Fruit fly (Drosophila melanogaster): ENCODE data around the gene Flo2.

The Flo2 gene

DNA sequence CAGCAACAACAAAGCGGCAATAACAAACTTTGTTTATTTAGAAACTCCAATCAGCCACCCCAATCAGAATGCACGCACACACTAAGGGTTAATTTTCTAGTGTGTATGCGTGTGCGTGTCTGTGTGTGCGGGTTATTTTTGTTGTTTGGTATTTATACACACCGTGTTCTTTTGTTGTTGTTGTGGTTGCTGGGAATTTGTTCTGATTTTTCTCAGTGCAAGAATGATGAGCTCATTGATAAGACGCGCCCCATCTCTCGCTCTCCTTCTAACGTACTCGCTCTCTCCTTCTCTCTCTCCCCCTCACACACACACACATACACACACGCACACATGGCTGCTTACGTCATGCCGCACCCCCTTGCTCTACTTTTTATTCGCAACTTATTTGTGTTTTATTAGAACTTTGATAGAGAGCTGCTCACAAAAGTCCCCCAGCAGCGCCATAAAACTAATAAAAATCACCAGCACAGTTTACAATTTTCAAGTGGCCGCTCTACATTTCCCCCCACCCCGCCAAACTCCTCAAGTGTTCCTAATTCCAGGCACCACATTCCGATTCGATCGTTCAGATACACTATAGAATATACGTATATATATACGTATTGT, 667 bp downstream of the Flo2 start (continued):
- TF ChIP-seq Xbp1 (GFP tag; optimal IDR thresholded peaks at IDR 0.05) (peak; percentile 34), Sox102F (GFP tag; optimal IDR thresholded peaks at IDR 0.05) (peak; percentile 43), CG13287 (GFP tag; IDR thresholded peaks at IDR 0.05; ENCODE audit: partially characterized antibody) (no peak), twi (tag; optimal IDR thresholded peaks at IDR 0.05) (no peak), fd64A (GFP tag; optimal IDR thresholded peaks at IDR 0.05) (peak; percentile 9), CG9609 (GFP tag; optimal IDR thresholded peaks at IDR 0.05) (peak; percentile 32), CG9876 (GFP tag; optimal IDR thresholded peaks at IDR 0.05) (peak; percentile 73), sens-2 (GFP tag; IDR thresholded peaks at IDR 0.05) (no peak), Hey (tag; optimal IDR thresholded peaks at IDR 0.05) (no peak), gcm2 (GFP tag; optimal IDR thresholded peaks at IDR 0.05) (no peak), CG14441 (GFP tag; IDR thresholded peaks at IDR 0.05) (peak; percentile 52), vvl (GFP tag; IDR thresholded peaks at IDR 0.05) (peak; percentile 80), CG10543 (GFP tag; optimal IDR thresholded peaks at IDR 0.05) (peak; percentile 66), NC2α (GFP tag; optimal IDR thresholded peaks at IDR 0.05) (no peak), Atf6 (GFP tag; IDR thresholded peaks at IDR 0.05) (peak; percentile 66), CG4328 (GFP tag; optimal IDR thresholded peaks at IDR 0.05) (peak; percentile 51), ab (GFP tag; optimal IDR thresholded peaks at IDR 0.05) (peak; percentile 5), jumu (GFP tag; optimal IDR thresholded peaks at IDR 0.05) (peak; percentile 28), Jarid2 (GFP tag; optimal IDR thresholded peaks at IDR 0.05) (peak; percentile 30), PHDP (tag; optimal IDR thresholded peaks at IDR 0.05) (peak; percentile 44), YL-1 (GFP tag; optimal IDR thresholded peaks at IDR 0.05) (peak; percentile 45), odd (GFP tag; optimal IDR thresholded peaks at IDR 0.05) (no peak), HHEX (GFP tag; optimal IDR thresholded peaks at IDR 0.05) (peak; percentile 39), CG11093 (GFP tag; IDR thresholded peaks at IDR 0.05) (no peak), trem (tag; optimal IDR thresholded peaks at IDR 0.05) (no peak), chm (GFP tag; IDR thresholded peaks at IDR 0.05) (peak; percentile 63; the same call in 1 of the 2 replicates), tap (tag; optimal IDR thresholded peaks at IDR 0.05) (no peak), CG34422 (GFP tag; IDR thresholded peaks at IDR 0.05) (peak; percentile 64; the same call in 2 of the 3 replicates), scrt (GFP tag; optimal IDR thresholded peaks at IDR 0.05) (peak; percentile 24), nerfin-2 (GFP tag; IDR thresholded peaks at IDR 0.05; ENCODE audit: partially characterized antibody) (no peak), nmo (GFP tag; optimal IDR thresholded peaks at IDR 0.05) (no peak), aop (GFP tag; IDR thresholded peaks at IDR 0.05) (no peak), p53 (GFP tag; optimal IDR thresholded peaks at IDR 0.05) (peak; percentile 29), CG13775 (GFP tag; optimal IDR thresholded peaks at IDR 0.05) (peak; percentile 26), nau (GFP tag; optimal IDR thresholded peaks at IDR 0.05) (no peak), CG10431 (GFP tag; optimal IDR thresholded peaks at IDR 0.05) (peak; percentile 52), tin (GFP tag; optimal IDR thresholded peaks at IDR 0.05) (peak; percentile 14), Hand (GFP tag; optimal IDR thresholded peaks at IDR 0.05) (peak; percentile 15), Awh (GFP tag; IDR thresholded peaks at IDR 0.05) (no peak), CG11085 (GFP tag; IDR thresholded peaks at IDR 0.05) (0 out of 2 replicates have a peak, but pooled peaks have one; percentile 24), ase (GFP tag; IDR thresholded peaks at IDR 0.05) (peak; percentile 15; the same call in 1 of the 3 replicates), Fer2 (tag; optimal IDR thresholded peaks at IDR 0.05) (no peak), Ptx1 (GFP tag; IDR thresholded peaks at IDR 0.05) (peak; percentile 40; the same call in 1 of the 2 replicates), fu2 (GFP tag; optimal IDR thresholded peaks at IDR 0.05) (peak; percentile 60), bsh (GFP tag; optimal IDR thresholded peaks at IDR 0.05) (peak in 1 of 2 experiments; percentile 12), sna (GFP tag; IDR thresholded peaks at IDR 0.05; ENCODE audit: partially characterized antibody) (no peak), BEAF-32 (GFP tag; optimal IDR thresholded peaks at IDR 0.05) (no peak), CG2202 (tag; optimal IDR thresholded peaks at IDR 0.05) (no peak), Meics (GFP tag; optimal IDR thresholded peaks at IDR 0.05) (peak; percentile 65)
